Worm (Caenorhabditis elegans): ENCODE results near the gene F14F9.6.

- no peak for TF ChIP-seq snpc-4 (tag; optimal IDR thresholded peaks at IDR 0.05)
- no peak for TF ChIP-seq zfp-3 (GFP tag; conservative IDR thresholded peaks at IDR 0.05)
- no peak for TF ChIP-seq lsy-2 (tag; optimal IDR thresholded peaks at IDR 0.05)
- TF ChIP-seq dmd-6 (GFP tag; IDR thresholded peaks at IDR 0.05) = no peak
- TF ChIP-seq ztf-7 (tag; optimal IDR thresholded peaks at IDR 0.05) = no peak
- no peak for TF ChIP-seq daf-12 (tag; optimal IDR thresholded peaks at IDR 0.05)
- TF ChIP-seq tra-1 (GFP tag; IDR thresholded peaks at IDR 0.05) = no peak
- no peak for TF ChIP-seq madf-5 (GFP tag; IDR thresholded peaks at IDR 0.05)
- TF ChIP-seq lin-39 (tag; optimal IDR thresholded peaks at IDR 0.05) = no peak
- TF ChIP-seq nhr-11 (tag; optimal IDR thresholded peaks at IDR 0.05) = no peak
- no peak for TF ChIP-seq pha-4 (GFP tag; IDR thresholded peaks at IDR 0.05)
- TF ChIP-seq pha-4 (tag; optimal IDR thresholded peaks at IDR 0.05) = no peak
- TF ChIP-seq dpl-1 (GFP tag; optimal IDR thresholded peaks at IDR 0.05) = no peak
- TF ChIP-seq nhr-237 (tag; optimal IDR thresholded peaks at IDR 0.05) = no peak
Measured at ce11 chrV:5172833-5173232, 26.5 kb upstream of the F14F9.6 start, which contains the start of gene srt-65.

Data from whole organism, L4 larva.